Worm (Caenorhabditis elegans) whole organism, L1 larva: ENCODE results near the gene sdz-4.

Experiments
- Y116A8C.19 ChIP-seq: sonication (generic microtip); optimal IDR thresholded peaks from 2 replicates; lab custom pipeline; 2016; ENCODE audit warnings: missing compliant biosample characterization, missing genetic modification characterization, borderline replicate concordance
- aha-1 ChIP-seq: fragments of 150-350 bp; optimal IDR thresholded peaks from 2 replicates; lab custom pipeline; 2014; ENCODE audit warnings: missing biosample characterization, missing genetic modification characterization
- ceh-82 ChIP-seq, 3 experiments: fragments of 150-350 bp in 1 of 3; sonication (generic microtip) in 2 of 3; optimal IDR thresholded peaks; 2 replicates each; lab custom pipeline; 2014 to 2017; ENCODE audit warnings: missing biosample characterization in 3 of 3, missing genetic modification characterization in 3 of 3
- ceh-88 ChIP-seq: fragments of 200-800 bp; sonication (Bioruptor generic); IDR thresholded peaks from 2 replicates; pipeline ENCODE4 v1.3.6; 2022; ENCODE audit warnings: missing genetic modification characterization, missing compliant biosample characterization
- dsc-1 ChIP-seq: sonication (generic microtip); optimal IDR thresholded peaks from 2 replicates; lab custom pipeline; 2016; ENCODE audit warnings: mild to moderate bottlenecking, missing genetic modification characterization, missing compliant biosample characterization
- efl-1 ChIP-seq, 4 experiments: fragments of 150-350 bp; optimal IDR thresholded peaks in 3 of 4; peaks in 1 of 4; 1 replicate in 1 of 4; 2 replicates in 3 of 4; lab custom pipeline; 2014; ENCODE audit warnings: missing biosample characterization in 2 of 4, missing genetic modification characterization in 2 of 4, missing genetic modification reagents in 2 of 4
- elt-2 ChIP-seq: sonication (generic microtip); optimal IDR thresholded peaks from 2 replicates; lab custom pipeline; 2016; ENCODE audit warnings: missing genetic modification characterization, mild to moderate bottlenecking, inconsistent platforms, missing compliant biosample characterization, missing genetic modification reagents
- fkh-4 ChIP-seq: sonication (generic microtip); optimal IDR thresholded peaks from 2 replicates; lab custom pipeline; 2016; ENCODE audit warnings: missing compliant biosample characterization, missing genetic modification characterization, borderline replicate concordance
- fkh-8 ChIP-seq: sonication (generic microtip); optimal IDR thresholded peaks from 2 replicates; lab custom pipeline; 2016; ENCODE audit warnings: mild to moderate bottlenecking, missing genetic modification characterization, missing compliant biosample characterization
- grh-1 ChIP-seq: fragments of 200-800 bp; sonication (Bioruptor generic); IDR thresholded peaks from 2 replicates; pipeline ENCODE4 v1.3.6; 2022; ENCODE audit warnings: missing genetic modification reagents, missing genetic modification characterization, missing compliant biosample characterization
- isw-1 ChIP-seq: fragments of 200-800 bp; sonication (Bioruptor generic); IDR thresholded peaks from 2 replicates; pipeline ENCODE4 v1.3.6; 2022; ENCODE audit warnings: missing genetic modification characterization, missing compliant biosample characterization
- jun-1 ChIP-seq: fragments of 150-350 bp; optimal IDR thresholded peaks from 2 replicates; lab custom pipeline; 2014; ENCODE audit warnings: missing biosample characterization, missing genetic modification reagents, missing genetic modification characterization
- lin-13 ChIP-seq: fragments of 150-350 bp; optimal IDR thresholded peaks from 2 replicates; lab custom pipeline; 2014; ENCODE audit warnings: missing biosample characterization, missing genetic modification reagents, missing genetic modification characterization
- lin-14 ChIP-seq: fragments of 200-800 bp; sonication (Bioruptor generic); optimal IDR thresholded peaks from 2 replicates; lab custom pipeline; 2018; ENCODE audit warnings: mild to moderate bottlenecking, missing genetic modification characterization, moderate library complexity, missing compliant biosample characterization
- lin-35 ChIP-seq, 2 experiments: fragments of 150-350 bp; optimal IDR thresholded peaks; 2 replicates each; lab custom pipeline; 2014; ENCODE audit warnings: missing biosample characterization in 2 of 2, missing genetic modification characterization in 2 of 2, missing genetic modification reagents in 2 of 2
- mab-9 ChIP-seq: fragments of 200-800 bp; sonication (Bioruptor generic); IDR thresholded peaks from 2 replicates; pipeline ENCODE4 v1.3.6; 2022; ENCODE audit warnings: missing genetic modification reagents, missing genetic modification characterization, missing compliant biosample characterization
- mef-2 ChIP-seq: fragments of 150-350 bp; optimal IDR thresholded peaks from 2 replicates; lab custom pipeline; 2014; ENCODE audit warnings: missing biosample characterization, missing genetic modification characterization
- nhr-20 ChIP-seq: sonication (generic microtip); optimal IDR thresholded peaks from 2 replicates; lab custom pipeline; 2016; ENCODE audit warnings: mild to moderate bottlenecking, missing genetic modification characterization, missing compliant biosample characterization
- nhr-47 ChIP-seq: sonication (generic microtip); optimal IDR thresholded peaks from 2 replicates; lab custom pipeline; 2016; ENCODE audit warnings: mild to moderate bottlenecking, missing genetic modification characterization, moderate library complexity, missing compliant biosample characterization
- nhr-84 ChIP-seq: sonication (generic microtip); optimal IDR thresholded peaks from 2 replicates; lab custom pipeline; 2017; ENCODE audit warnings: missing biosample characterization, missing genetic modification characterization
- nhr-90 ChIP-seq: sonication (generic microtip); optimal IDR thresholded peaks from 2 replicates; lab custom pipeline; 2016; ENCODE audit warnings: mild to moderate bottlenecking, missing genetic modification characterization, missing compliant biosample characterization; ENCODE audit not compliant: poor library complexity
- pax-3 ChIP-seq: fragments of 200-800 bp; sonication (Bioruptor generic); optimal IDR thresholded peaks from 2 replicates; lab custom pipeline; 2018; ENCODE audit warnings: mild to moderate bottlenecking, missing genetic modification characterization, moderate library complexity, missing compliant biosample characterization
- pqm-1 ChIP-seq: sonication (generic microtip); optimal IDR thresholded peaks from 3 replicates; lab custom pipeline; 2017; ENCODE audit warnings: missing biosample characterization, missing genetic modification characterization
- rnt-1 ChIP-seq: sonication (generic microtip); optimal IDR thresholded peaks from 2 replicates; lab custom pipeline; 2016; ENCODE audit warnings: mild to moderate bottlenecking, missing genetic modification characterization, moderate library complexity, missing compliant biosample characterization
- snu-23 ChIP-seq: sonication (generic microtip); optimal IDR thresholded peaks from 2 replicates; lab custom pipeline; 2016; ENCODE audit warnings: missing genetic modification characterization, missing compliant biosample characterization
- tlp-1 ChIP-seq: fragments of 150-350 bp; optimal IDR thresholded peaks from 2 replicates; lab custom pipeline; 2014; ENCODE audit warnings: missing biosample characterization, missing genetic modification characterization
- unc-86 ChIP-seq: sonication (generic microtip); optimal IDR thresholded peaks from 2 replicates; lab custom pipeline; 2016; ENCODE audit warnings: missing genetic modification characterization, missing compliant biosample characterization
- vab-15 ChIP-seq: sonication (generic microtip); optimal IDR thresholded peaks from 2 replicates; lab custom pipeline; 2017; ENCODE audit warnings: missing genotype, mild to moderate bottlenecking, missing genetic modification characterization, missing compliant biosample characterization
- ztf-11 ChIP-seq, 2 experiments: sonication (generic microtip); optimal IDR thresholded peaks; 2 replicates each; lab custom pipeline; 2016 to 2017; ENCODE audit warnings: missing genetic modification characterization in 2 of 2, missing biosample characterization in 1 of 2, missing compliant biosample characterization in 1 of 2

sdz-4 gene

ce11 chrII:915206-915605, 43.5 kb upstream of the sdz-4 start:
- TF ChIP-seq nhr-47 (tag; lab: Kevin White, UChicago), result no peak
- TF ChIP-seq lin-14 (GFP tag; lab: Kevin White, UChicago), result peak; percentile 27
- TF ChIP-seq efl-1 (optimal IDR thresholded peaks at IDR 0.05; lab: Kevin White, UChicago), result no peak
- peak in 1 of 2 experiments; percentile 83 for TF ChIP-seq efl-1 (GFP tag; optimal IDR thresholded peaks at IDR 0.05 in 1 of 2; lab: Kevin White, UChicago)
- TF ChIP-seq unc-86, result no peak
- no peak for TF ChIP-seq ceh-82 (tag; optimal IDR thresholded peaks at IDR 0.05; lab: Kevin White, UChicago)
- no peak for TF ChIP-seq fkh-8 (tag; lab: Kevin White, UChicago)
- peak; percentile 42 for TF ChIP-seq nhr-20
- peak; percentile 91 for TF ChIP-seq tlp-1 (tag; lab: Kevin White, UChicago)
- peak; percentile 100 for TF ChIP-seq elt-2
- TF ChIP-seq nhr-90 (tag; lab: Kevin White, UChicago), result peak; percentile 31
- no peak for TF ChIP-seq ztf-11 (tag; optimal IDR thresholded peaks at IDR 0.05; lab: Kevin White, UChicago)
- TF ChIP-seq jun-1 (tag; lab: Kevin White, UChicago), result peak; percentile 93
- TF ChIP-seq pqm-1 (tag; lab: Kevin White, UChicago), result peak; percentile 100
- peak; percentile 73 for TF ChIP-seq pax-3 (tag; lab: Kevin White, UChicago)
- TF ChIP-seq lin-35 (GFP tag; optimal IDR thresholded peaks at IDR 0.05; lab: Kevin White, UChicago), result peak in 1 of 2 experiments; percentile 48

DNA sequence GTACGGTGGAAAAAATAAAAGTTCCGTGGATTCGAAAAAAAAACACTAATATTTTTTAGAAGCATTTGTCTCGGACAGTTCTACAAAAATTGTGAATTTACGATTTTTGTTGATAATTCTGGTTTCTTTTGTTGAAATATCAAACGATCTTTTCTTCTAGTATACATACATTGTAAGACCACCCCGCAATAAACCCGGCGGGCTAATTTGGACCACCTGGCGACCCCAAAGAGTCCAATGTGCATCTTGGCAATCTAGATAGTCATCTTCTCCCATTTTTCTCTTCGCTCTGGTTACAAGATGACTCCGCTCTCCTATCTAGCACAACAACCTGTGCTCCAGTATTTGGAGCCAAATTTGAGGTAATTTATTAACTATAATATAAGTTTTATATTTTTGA, 42.9 kb upstream of the sdz-4 start, which contains the start of gene fbxc-29:
TSS of gene fbxc-29 (plus strand) at position 301 of the 400 bp plus-strand sequence.
- no peak for TF ChIP-seq nhr-84 (tag; lab: Kevin White, UChicago)
- TF ChIP-seq dsc-1, result peak; percentile 17
- TF ChIP-seq vab-15 (tag; lab: Kevin White, UChicago), result no peak
- no peak for TF ChIP-seq ceh-88 (GFP tag; lab: Robert Waterston, UW)
- no peak for TF ChIP-seq lin-13

DNA sequence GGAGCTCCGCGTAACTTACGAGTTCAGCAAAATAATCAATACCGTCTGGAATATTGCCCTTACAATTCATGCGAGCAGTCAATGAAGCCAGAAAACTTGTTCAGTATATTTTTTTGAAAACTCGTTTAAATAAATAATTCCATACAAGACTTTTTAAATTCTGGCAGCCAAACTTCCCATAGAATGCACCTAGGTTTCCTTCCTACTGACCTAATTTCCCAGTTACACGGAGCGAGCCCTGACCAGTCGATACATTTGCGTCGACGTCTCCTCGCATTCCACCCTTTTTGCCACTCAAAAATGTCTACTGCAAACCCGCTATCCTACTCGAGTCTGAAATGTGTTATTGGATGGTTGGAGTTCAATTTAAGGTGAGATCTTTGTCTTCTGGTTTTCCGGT, 41.4 kb upstream of the sdz-4 start, which contains the start of gene fbxc-30:
TSS of gene fbxc-30 (plus strand) at position 301 of the 400 bp plus-strand sequence.
- TF ChIP-seq isw-1 (GFP tag; lab: Robert Waterston, UW) (no peak), mab-9 (no peak)

DNA sequence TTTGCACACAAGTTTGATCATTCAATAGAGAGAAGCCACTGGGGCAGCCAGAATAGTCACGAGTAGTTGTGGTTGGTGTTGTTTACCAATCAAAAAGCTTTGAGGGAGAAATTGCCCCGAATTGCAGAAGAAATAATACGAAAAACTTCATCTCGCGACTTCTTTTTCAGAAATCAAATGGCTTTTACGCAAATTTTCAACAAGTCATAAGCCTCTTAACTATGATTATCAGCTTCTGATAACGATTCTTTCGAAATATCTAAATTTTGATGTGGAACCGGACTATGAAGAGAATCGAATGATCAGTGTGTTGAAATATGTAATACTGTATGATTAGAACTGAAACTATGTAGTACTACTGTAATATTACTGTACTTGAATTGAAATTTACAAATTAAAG, 38.4 kb upstream of the sdz-4 start:
- TF ChIP-seq rnt-1 (tag; lab: Kevin White, UChicago) (no peak), elt-2 (peak; percentile 64), efl-1 (optimal IDR thresholded peaks at IDR 0.05; lab: Kevin White, UChicago) (no peak), efl-1 (GFP tag; optimal IDR thresholded peaks at IDR 0.05 in 1 of 2; lab: Kevin White, UChicago) (peak in 1 of 2 experiments; percentile 52)

- TF ChIP-seq elt-2 (peak; percentile 94), jun-1 (tag; lab: Kevin White, UChicago) (peak; percentile 13), ceh-82 (tag; optimal IDR thresholded peaks at IDR 0.05; lab: Kevin White, UChicago) (no peak)
- TF ChIP-seq, all 84 proteins: peak for 2
These were observed 35.9 kb upstream of the sdz-4 start for ce11 chrII:922778-923177.

- TF ChIP-seq rnt-1 (tag; lab: Kevin White, UChicago) (no peak), Y116A8C.19 (tag; lab: Kevin White, UChicago) (no peak), lin-14 (GFP tag; lab: Kevin White, UChicago) (no peak), mef-2 (tag; lab: Kevin White, UChicago) (no peak), fkh-4 (tag; lab: Kevin White, UChicago) (no peak), efl-1 (optimal IDR thresholded peaks at IDR 0.05; lab: Kevin White, UChicago) (no peak), efl-1 (GFP tag; optimal IDR thresholded peaks at IDR 0.05 in 1 of 2; lab: Kevin White, UChicago) (peak in 1 of 2 experiments; percentile 17), aha-1 (tag; lab: Kevin White, UChicago) (no peak)
These were observed 35.2 kb upstream of the sdz-4 start, which contains the start of gene fbxc-28 for ce11 chrII:923521-923920. Gene fbxc-28, plus strand, starts transcription at chrII:923821.

- TF ChIP-seq grh-1 (no peak), snu-23 (GFP tag; lab: Kevin White, UChicago) (no peak), efl-1 (optimal IDR thresholded peaks at IDR 0.05; lab: Kevin White, UChicago) (no peak), efl-1 (GFP tag; optimal IDR thresholded peaks at IDR 0.05 in 1 of 2; lab: Kevin White, UChicago) (peak in 1 of 2 experiments; percentile 15), isw-1 (GFP tag; lab: Robert Waterston, UW) (no peak)
These were observed 31.4 kb upstream of the sdz-4 start, which contains the start of gene R07C3.13 for ce11 chrII:927331-927730. Gene R07C3.13, minus strand, starts transcription at chrII:927431.
